Worm (Caenorhabditis elegans) whole organism, early embryonic: ENCODE measurements around the gene nac-2.

ENCODE experiments used
- ama-1 ChIP-seq: fragments of 150-350 bp; optimal IDR thresholded peaks from 2 replicates; lab custom pipeline; 2014
- ceh-36 ChIP-seq: sonication (generic microtip); optimal IDR thresholded peaks from 2 replicates; lab custom pipeline; 2016; ENCODE audit warnings: missing genetic modification characterization, inconsistent platforms, missing compliant biosample characterization
- flt-1 ChIP-seq: fragments of 200-800 bp; sonication (Bioruptor generic); IDR thresholded peaks from 2 replicates; pipeline ENCODE4 v1.3.6; 2022; ENCODE audit warnings: missing genetic modification characterization, missing compliant biosample characterization
- hmbx-1 ChIP-seq: sonication (generic microtip); optimal IDR thresholded peaks from 2 replicates; lab custom pipeline; 2016; ENCODE audit warnings: mild to moderate bottlenecking, missing genetic modification characterization, missing compliant biosample characterization
- hmg-4 ChIP-seq: fragments of 200-800 bp; sonication (Bioruptor generic); optimal IDR thresholded peaks from 2 replicates; lab custom pipeline; 2018; ENCODE audit warnings: mild to moderate bottlenecking, missing genetic modification characterization, missing compliant biosample characterization
- pes-1 ChIP-seq: fragments of 200-800 bp; sonication (Bioruptor generic); IDR thresholded peaks from 2 replicates; pipeline ENCODE4 v1.3.6; 2022; ENCODE audit warnings: missing genetic modification reagents, missing genetic modification characterization, missing compliant biosample characterization

DNA sequence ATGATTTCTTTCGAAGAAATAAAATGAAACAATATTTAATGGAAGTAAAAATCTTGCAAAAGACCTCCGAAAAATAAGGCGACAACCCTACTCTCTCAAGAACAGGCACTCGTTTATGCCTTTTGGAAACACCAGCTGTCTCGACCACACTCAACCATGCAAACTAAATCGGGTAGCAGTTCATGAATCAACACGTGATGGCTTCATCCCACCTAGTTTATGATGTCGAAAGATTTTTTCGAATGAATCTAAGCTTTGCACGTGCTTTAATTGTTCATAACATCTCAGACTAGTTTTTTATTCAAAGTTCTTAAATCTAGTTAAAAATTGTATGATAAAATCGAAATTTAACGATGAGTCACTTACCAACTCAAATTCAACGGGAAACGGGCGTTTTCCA lies 10.2 kb upstream of the nac-2 start:
- TF ChIP-seq ceh-36 (tag; lab: Kevin White, UChicago) (no peak), pes-1 (GFP tag; lab: Robert Waterston, UW) (0 out of 2 replicates have a peak, but pooled peaks have one; percentile 37), hmg-4 (no peak), hmbx-1 (no peak), flt-1 (GFP tag; lab: Robert Waterston, UW) (no peak), ama-1 (no peak)
